Worm (Caenorhabditis elegans) whole organism, mixed stage, embryonic: Measurements from ENCODE around the gene R05A10.4.

Source experiments
- M03D4.4 ChIP-seq: sonication (generic microtip); optimal IDR thresholded peaks from 2 replicates; lab custom pipeline; 2017; ENCODE audit warnings: mild to moderate bottlenecking, missing genetic modification characterization, missing compliant biosample characterization
- bed-3 ChIP-seq: fragments of 200-800 bp; sonication (Bioruptor generic); optimal IDR thresholded peaks from 3 replicates; lab custom pipeline; 2018; ENCODE audit warnings: mild to moderate bottlenecking, missing genetic modification characterization, moderate library complexity, missing compliant biosample characterization
- blmp-1 ChIP-seq: fragments of 150-350 bp; optimal IDR thresholded peaks from 2 replicates; lab custom pipeline; 2014; ENCODE audit warnings: missing biosample characterization, missing genetic modification characterization
- ceh-39 ChIP-seq: fragments of 150-350 bp; optimal IDR thresholded peaks from 2 replicates; lab custom pipeline; 2014; ENCODE audit warnings: missing biosample characterization, missing genetic modification characterization
- ceh-83 ChIP-seq: fragments of 200-800 bp; sonication (Bioruptor generic); optimal IDR thresholded peaks from 2 replicates; lab custom pipeline; 2018; ENCODE audit warnings: mild to moderate bottlenecking, missing genetic modification characterization, missing compliant biosample characterization
- ces-1 ChIP-seq: fragments of 150-350 bp; optimal IDR thresholded peaks from 2 replicates; lab custom pipeline; 2014; ENCODE audit warnings: missing biosample characterization, missing genetic modification reagents, missing genetic modification characterization
- cnd-1 ChIP-seq: fragments of 200-800 bp; sonication (Bioruptor generic); optimal IDR thresholded peaks from 2 replicates; lab custom pipeline; 2018; ENCODE audit warnings: mild to moderate bottlenecking, missing genetic modification characterization, missing compliant biosample characterization
- drap-1 ChIP-seq: fragments of 200-800 bp; sonication (Bioruptor generic); optimal IDR thresholded peaks from 3 replicates; lab custom pipeline; 2018; ENCODE audit warnings: mild to moderate bottlenecking, missing genetic modification characterization, missing compliant biosample characterization
- elt-1 ChIP-seq: sonication (generic microtip); optimal IDR thresholded peaks from 2 replicates; lab custom pipeline; 2017; ENCODE audit warnings: missing genetic modification characterization, mild to moderate bottlenecking, missing compliant biosample characterization, antibody characterized with exemption, moderate library complexity, borderline replicate concordance; ENCODE audit not compliant: insufficient read depth
- elt-3 ChIP-seq: fragments of 150-350 bp; optimal IDR thresholded peaks from 2 replicates; lab custom pipeline; 2014; ENCODE audit warnings: missing biosample characterization, missing genetic modification characterization
- flh-1 ChIP-seq: fragments of 200-800 bp; sonication (Bioruptor generic); optimal IDR thresholded peaks from 2 replicates; lab custom pipeline; 2018; ENCODE audit warnings: mild to moderate bottlenecking, missing genetic modification characterization, moderate library complexity, missing compliant biosample characterization
- ham-2 ChIP-seq: fragments of 200-800 bp; sonication (Bioruptor generic); optimal IDR thresholded peaks from 2 replicates; lab custom pipeline; 2018; ENCODE audit warnings: mild to moderate bottlenecking, missing genetic modification characterization, missing compliant biosample characterization
- lin-13 ChIP-seq: fragments of 150-350 bp; optimal IDR thresholded peaks from 2 replicates; lab custom pipeline; 2014; ENCODE audit warnings: missing biosample characterization, missing genetic modification characterization
- lin-32 ChIP-seq: fragments of 200-800 bp; sonication (Bioruptor generic); optimal IDR thresholded peaks from 2 replicates; lab custom pipeline; 2018; ENCODE audit warnings: mild to moderate bottlenecking, missing genetic modification characterization, missing compliant biosample characterization
- lsy-2 ChIP-seq: fragments of 150-350 bp; optimal IDR thresholded peaks from 2 replicates; lab custom pipeline; 2014; ENCODE audit warnings: missing biosample characterization, missing genetic modification characterization
- mep-1 ChIP-seq: fragments of 150-350 bp; optimal IDR thresholded peaks from 2 replicates; lab custom pipeline; 2017; ENCODE audit warnings: missing biosample characterization, missing genetic modification reagents, missing genetic modification characterization, inconsistent platforms
- mls-2 ChIP-seq: sonication (generic microtip); optimal IDR thresholded peaks from 2 replicates; lab custom pipeline; 2016; ENCODE audit warnings: mild to moderate bottlenecking, missing genetic modification characterization, moderate library complexity, missing compliant biosample characterization
- nhr-12 ChIP-seq: fragments of 150-350 bp; optimal IDR thresholded peaks from 2 replicates; lab custom pipeline; 2014; ENCODE audit warnings: missing biosample characterization, missing genetic modification characterization
- nhr-2 ChIP-seq: fragments of 150-350 bp; optimal IDR thresholded peaks from 2 replicates; lab custom pipeline; 2014; ENCODE audit warnings: missing biosample characterization, missing genetic modification characterization
- nhr-28 ChIP-seq: fragments of 150-350 bp; optimal IDR thresholded peaks from 2 replicates; lab custom pipeline; 2014; ENCODE audit warnings: missing biosample characterization, missing genetic modification characterization
- nhr-76 ChIP-seq: sonication (generic microtip); optimal IDR thresholded peaks from 2 replicates; lab custom pipeline; 2017; ENCODE audit warnings: missing biosample characterization, missing genetic modification characterization
- pha-4 ChIP-seq: fragments of 150-350 bp; optimal IDR thresholded peaks from 2 replicates; lab custom pipeline; 2018; ENCODE audit warnings: missing biosample characterization, missing genetic modification reagents, missing genetic modification characterization
- sem-2 ChIP-seq: fragments of 200-800 bp; sonication (Bioruptor generic); optimal IDR thresholded peaks from 2 replicates; lab custom pipeline; 2018; ENCODE audit warnings: mild to moderate bottlenecking, missing genetic modification characterization, missing compliant biosample characterization
- snpc-4 ChIP-seq: fragments of 150-350 bp; optimal IDR thresholded peaks from 2 replicates; lab custom pipeline; 2014; ENCODE audit warnings: missing biosample characterization, missing genetic modification characterization
- sptf-1 ChIP-seq: sonication (generic microtip); optimal IDR thresholded peaks from 2 replicates; lab custom pipeline; 2017; ENCODE audit warnings: mild to moderate bottlenecking, missing genetic modification characterization, moderate library complexity, missing compliant biosample characterization
- tbx-8 ChIP-seq: fragments of 200-800 bp; sonication (Bioruptor generic); optimal IDR thresholded peaks from 2 replicates; lab custom pipeline; 2018; ENCODE audit warnings: mild to moderate bottlenecking, missing genetic modification characterization, moderate library complexity, missing compliant biosample characterization
- unc-120 ChIP-seq: sonication (generic microtip); optimal IDR thresholded peaks from 2 replicates; lab custom pipeline; 2017; ENCODE audit warnings: missing genetic modification characterization, missing compliant biosample characterization; ENCODE audit not compliant: poor library complexity, severe bottlenecking
- unc-39 ChIP-seq: fragments of 150-350 bp; optimal IDR thresholded peaks from 2 replicates; lab custom pipeline; 2014; ENCODE audit warnings: missing biosample characterization, missing genetic modification characterization
- unc-62 ChIP-seq: fragments of 150-350 bp; optimal IDR thresholded peaks from 2 replicates; lab custom pipeline; 2014; ENCODE audit warnings: missing biosample characterization, missing genetic modification reagents, missing genetic modification characterization
- zip-8 ChIP-seq: fragments of 150-350 bp; optimal IDR thresholded peaks from 2 replicates; lab custom pipeline; 2014; ENCODE audit warnings: missing biosample characterization, missing genetic modification characterization
- ztf-11 ChIP-seq: fragments of 150-350 bp; optimal IDR thresholded peaks from 2 replicates; lab custom pipeline; 2014; ENCODE audit warnings: missing biosample characterization, missing genetic modification characterization

The R05A10.4 gene

ce11 chrIV:14133400-14133799, 38.9 kb upstream of the R05A10.4 start:
- no peak for TF ChIP-seq unc-120 (tag; lab: Kevin White, UChicago)
- TF ChIP-seq elt-3, result no peak
- no peak for TF ChIP-seq unc-62 (GFP tag; lab: Kevin White, UChicago)
- TF ChIP-seq drap-1 (GFP tag; lab: Kevin White, UChicago), result no peak
- TF ChIP-seq zip-8 (tag; lab: Kevin White, UChicago), result no peak
- TF ChIP-seq ceh-83, result no peak
- no peak for TF ChIP-seq mep-1 (tag; lab: Kevin White, UChicago)
- TF ChIP-seq M03D4.4, result no peak
- TF ChIP-seq pha-4 (tag; lab: Kevin White, UChicago), result no peak
- no peak for TF ChIP-seq nhr-2 (tag; lab: Kevin White, UChicago)
- TF ChIP-seq ces-1 (GFP tag; lab: Kevin White, UChicago), result no peak
- no peak for TF ChIP-seq nhr-12 (tag; lab: Kevin White, UChicago)
- TF ChIP-seq snpc-4, result no peak
- no peak for TF ChIP-seq sem-2 (GFP tag; lab: Kevin White, UChicago)
- TF ChIP-seq blmp-1, result no peak
- TF ChIP-seq mls-2, result no peak
- no peak for TF ChIP-seq ham-2 (GFP tag; lab: Kevin White, UChicago)
- no peak for TF ChIP-seq lsy-2 (tag; lab: Kevin White, UChicago)
- TF ChIP-seq tbx-8 (GFP tag; lab: Kevin White, UChicago), result no peak

ce11 chrIV:14137063-14137462, 35.2 kb upstream of the R05A10.4 start, which contains the start of gene srz-31:
Gene srz-31, plus strand, starts transcription at chrIV:14137363.
- TF ChIP-seq unc-39 (no peak), unc-62 (GFP tag; lab: Kevin White, UChicago) (no peak)

ce11 chrIV:14143042-14143441, 29.2 kb upstream of the R05A10.4 start:
- TF ChIP-seq lin-13 (tag; lab: Kevin White, UChicago) (no peak), elt-3 (no peak), snpc-4 (no peak), ham-2 (GFP tag; lab: Kevin White, UChicago) (no peak), lsy-2 (tag; lab: Kevin White, UChicago) (no peak), ztf-11 (tag; lab: Kevin White, UChicago) (no peak), nhr-76 (tag; lab: Kevin White, UChicago) (no peak), unc-120 (tag; lab: Kevin White, UChicago) (no peak), blmp-1 (no peak), cnd-1 (no peak)

ce11 chrIV:14145594-14145993, 26.7 kb upstream of the R05A10.4 start, which contains the start of gene oac-37:
Gene oac-37, plus strand, starts transcription at chrIV:14145894.
- TF ChIP-seq lin-32 (GFP tag; lab: Kevin White, UChicago) (no peak), lin-13 (tag; lab: Kevin White, UChicago) (no peak), bed-3 (GFP tag; lab: Kevin White, UChicago) (no peak), M03D4.4 (no peak), nhr-28 (tag; lab: Kevin White, UChicago) (no peak), elt-3 (no peak), ztf-11 (tag; lab: Kevin White, UChicago) (no peak), nhr-76 (tag; lab: Kevin White, UChicago) (no peak), nhr-2 (tag; lab: Kevin White, UChicago) (no peak), ceh-39 (tag; lab: Kevin White, UChicago) (no peak), sptf-1 (tag; lab: Kevin White, UChicago) (no peak)
- TF ChIP-seq, all 35 proteins: peak for 0

- TF ChIP-seq cnd-1 (no peak), nhr-12 (tag; lab: Kevin White, UChicago) (no peak), unc-39 (no peak), mls-2 (no peak), sem-2 (GFP tag; lab: Kevin White, UChicago) (no peak), lsy-2 (tag; lab: Kevin White, UChicago) (no peak)
Observed at ce11 chrIV:14153261-14153660, 19.0 kb upstream of the R05A10.4 start, which contains the start of gene oac-38. Gene oac-38, minus strand, starts transcription at chrIV:14153361.

ce11 chrIV:14158086-14158485, 14.2 kb upstream of the R05A10.4 start, which contains the start of gene R05A10.8:
Gene R05A10.8, minus strand, starts transcription at chrIV:14158186.
- TF ChIP-seq nhr-76 (tag; lab: Kevin White, UChicago), result no peak
- TF ChIP-seq lin-32 (GFP tag; lab: Kevin White, UChicago), result no peak
- TF ChIP-seq ceh-83, result no peak
- TF ChIP-seq ces-1 (GFP tag; lab: Kevin White, UChicago), result no peak
- TF ChIP-seq cnd-1, result no peak
- TF ChIP-seq unc-62 (GFP tag; lab: Kevin White, UChicago), result no peak
- TF ChIP-seq mls-2, result no peak
- TF ChIP-seq sem-2 (GFP tag; lab: Kevin White, UChicago), result no peak
- no peak for TF ChIP-seq elt-1
- TF ChIP-seq flh-1 (GFP tag; lab: Kevin White, UChicago), result no peak
- no peak for TF ChIP-seq ztf-11 (tag; lab: Kevin White, UChicago)
- no peak for TF ChIP-seq M03D4.4
- TF ChIP-seq, all 35 proteins: peak for 0
